Comparison of ENCODE assay signal across 4 worm cellular contexts in genomic region chrIII:2572421-2572820, ce11.
TF ChIP-seq lines count a peak whose summit lies in the region.

No protein-coding gene starts in this region.

TF ChIP-seq in whole organism, L1 larva, 84 proteins besides CTCF, POLR2A, EP300 and RAD21:
- no peak for TF ChIP-seq nhr-47 (tag; optimal IDR thresholded peaks at IDR 0.05; lab: Kevin White, UChicago)
- TF ChIP-seq nhr-71 (tag; optimal IDR thresholded peaks at IDR 0.05; lab: Kevin White, UChicago) = no peak
- no peak for TF ChIP-seq efl-1 (optimal IDR thresholded peaks at IDR 0.05; lab: Kevin White, UChicago)
- peak; percentile 8 to 24 for TF ChIP-seq efl-1 (GFP tag; optimal IDR thresholded peaks at IDR 0.05 in 1 of 2; lab: Kevin White, UChicago)
- no peak for TF ChIP-seq nhr-90 (tag; optimal IDR thresholded peaks at IDR 0.05; lab: Kevin White, UChicago; ENCODE audit: poor library complexity)
- TF ChIP-seq zip-4 (GFP tag; optimal IDR thresholded peaks at IDR 0.05; lab: Kevin White, UChicago) = no peak
TF ChIP-seq in whole organism, L1 larva: peak in this region for 1.

TF ChIP-seq in whole organism, L3 larva, 47 proteins besides CTCF, POLR2A, EP300 and RAD21:
- no peak for TF ChIP-seq aly-2 (tag; optimal IDR thresholded peaks at IDR 0.05; lab: Kevin White, UChicago)
- peak; percentile 93 for TF ChIP-seq nfya-1 (tag; optimal IDR thresholded peaks at IDR 0.05; lab: Kevin White, UChicago; ENCODE audit: insufficient read depth)
- TF ChIP-seq fkh-2 (tag; optimal IDR thresholded peaks at IDR 0.05; lab: Kevin White, UChicago) = no peak
TF ChIP-seq in whole organism, L3 larva: peak in this region for 1.

TF ChIP-seq in whole organism, late embryonic, 69 proteins besides CTCF, POLR2A, EP300 and RAD21:
- TF ChIP-seq nfya-1 (tag; optimal IDR thresholded peaks at IDR 0.05; lab: Kevin White, UChicago) (peak; percentile 75), ceh-34 (tag; optimal IDR thresholded peaks at IDR 0.05; lab: Kevin White, UChicago) (no peak)

TF ChIP-seq in whole organism, young adult, 124 proteins besides CTCF, POLR2A, EP300 and RAD21:
- TF ChIP-seq hlh-12 (tag; optimal IDR thresholded peaks at IDR 0.05; lab: Kevin White, UChicago) = no peak
- 0 out of 2 replicates have a peak, but pooled peaks have one; percentile 26 for TF ChIP-seq madf-6 (GFP tag; IDR thresholded peaks at IDR 0.05; lab: Robert Waterston, UW)
- TF ChIP-seq madf-3 (GFP tag; IDR thresholded peaks at IDR 0.05; lab: Robert Waterston, UW) = no peak
- peak; percentile 87; the same call in 1 of the 2 replicates for TF ChIP-seq nfyb-1 (GFP tag; IDR thresholded peaks at IDR 0.05; lab: Robert Waterston, UW)
